Worm (Caenorhabditis elegans): ENCODE data around the gene C45H4.13.

DNA sequence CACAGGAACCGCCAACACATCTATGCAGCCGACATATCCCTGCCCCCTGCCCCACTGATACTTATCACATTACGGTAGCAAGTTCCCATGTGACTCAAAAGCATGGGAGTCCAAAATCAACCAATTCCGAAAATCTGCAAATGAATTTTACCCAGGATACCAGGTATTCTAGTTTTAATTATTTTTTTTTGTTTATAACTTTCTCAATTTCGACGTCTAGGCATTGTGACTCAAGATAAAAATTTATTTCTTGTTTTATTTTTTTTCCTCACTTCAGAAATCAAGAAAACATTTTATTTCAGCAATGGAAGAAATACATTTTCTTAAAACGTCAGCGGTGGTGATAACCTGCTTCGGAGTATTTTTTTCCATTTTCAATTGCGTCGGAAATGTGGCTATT is 682 bp upstream of the C45H4.13 start, which contains the start of gene srbc-24:
- TF ChIP-seq nhr-237 (tag; optimal IDR thresholded peaks at IDR 0.05), result no peak
- TF ChIP-seq fkh-4 (tag; optimal IDR thresholded peaks at IDR 0.05; ENCODE audit: borderline replicate concordance), result no peak
- TF ChIP-seq nhr-71 (tag; optimal IDR thresholded peaks at IDR 0.05), result no peak
- no peak for TF ChIP-seq tbx-2 (tag; optimal IDR thresholded peaks at IDR 0.05)
- no peak for TF ChIP-seq ztf-11 (tag; optimal IDR thresholded peaks at IDR 0.05)
- TF ChIP-seq snpc-4 (tag; optimal IDR thresholded peaks at IDR 0.05), result no peak
- no peak for TF ChIP-seq F16B12.6 (tag; optimal IDR thresholded peaks at IDR 0.05)
- no peak for TF ChIP-seq lin-13 (GFP tag; optimal IDR thresholded peaks at IDR 0.05)
- no peak for TF ChIP-seq blmp-1 (tag; optimal IDR thresholded peaks at IDR 0.05)
- TF ChIP-seq nhr-76 (tag; optimal IDR thresholded peaks at IDR 0.05), result no peak
- TF ChIP-seq egl-13 (tag; optimal IDR thresholded peaks at IDR 0.05), result no peak
